Worm (Caenorhabditis elegans): ENCODE results near the gene pph-4.2.

DNA sequence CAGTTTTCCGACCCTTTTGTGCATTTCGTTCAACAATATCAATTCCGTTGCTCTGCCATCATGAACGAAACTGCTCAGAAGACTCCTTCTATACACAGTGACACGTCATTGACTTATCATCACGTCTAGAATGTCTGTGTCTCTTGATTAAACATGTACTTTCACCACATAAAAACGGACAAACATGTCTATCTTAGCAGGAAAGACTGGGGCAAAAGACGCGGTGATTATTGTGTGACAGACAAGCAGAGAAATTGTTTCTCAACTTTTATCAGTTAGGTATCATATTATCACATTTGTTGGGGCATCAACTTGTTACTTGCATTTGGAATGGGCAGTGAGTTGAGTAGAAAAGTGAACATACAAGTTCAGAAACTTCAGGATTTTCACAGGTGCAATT is 51.8 kb downstream of the pph-4.2 start:
- TF ChIP-seq sptf-1 (tag; optimal IDR thresholded peaks at IDR 0.05) (no peak), nhr-2 (tag; optimal IDR thresholded peaks at IDR 0.05) (no peak)
